Worm (Caenorhabditis elegans): Measurements from ENCODE around the gene T13C2.3.

The T13C2.3 gene

DNA sequence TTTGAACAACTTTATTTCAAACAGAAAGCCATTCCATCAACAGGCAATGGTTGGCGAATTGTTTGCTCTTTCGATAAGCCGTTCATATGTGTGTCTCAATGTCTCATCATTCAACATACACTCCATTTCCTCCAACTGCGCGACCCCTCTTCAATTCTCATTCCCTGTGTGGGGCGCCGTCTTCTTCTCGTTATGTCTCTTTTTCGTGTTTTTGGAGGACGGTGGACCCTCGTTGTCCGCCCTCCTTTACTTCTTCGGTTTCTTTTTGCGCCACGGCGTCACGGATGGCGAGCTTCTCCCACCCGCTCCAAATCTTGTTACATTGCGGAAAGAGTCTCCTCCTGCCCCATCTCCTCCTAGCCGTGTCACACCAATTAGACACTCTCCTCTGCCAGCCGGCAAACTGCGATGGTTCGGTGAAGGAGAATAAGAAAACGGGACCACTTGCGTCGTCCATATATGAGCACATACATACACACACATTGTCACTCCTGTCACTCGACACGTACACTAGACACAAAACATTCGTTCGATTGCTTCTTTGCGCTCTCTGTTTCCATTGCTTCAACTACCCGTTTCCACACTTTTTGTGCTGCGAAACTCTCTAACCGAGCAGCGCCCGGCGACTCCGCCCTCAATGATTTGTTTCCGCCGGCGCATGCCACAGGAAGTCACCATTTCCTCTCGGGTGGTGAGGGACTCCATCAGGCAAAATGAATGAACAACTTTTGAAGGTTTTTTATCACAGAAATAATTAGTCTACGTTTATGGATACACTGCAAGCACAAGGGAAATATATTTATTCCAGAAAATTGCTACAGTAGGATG is 39.2 kb downstream of the T13C2.3 start:
- peak; percentile 84 for TF ChIP-seq zfh-2 (GFP tag; conservative IDR thresholded peaks at IDR 0.05)
- TF ChIP-seq F37B4.10 (GFP tag; IDR thresholded peaks at IDR 0.05): 0 out of 2 replicates have a peak, but pooled peaks have one; percentile 76
- no peak for TF ChIP-seq D2030.7 (GFP tag; IDR thresholded peaks at IDR 0.05)
- peak; percentile 40 for TF ChIP-seq ceh-27 (GFP tag; optimal IDR thresholded peaks at IDR 0.05)
- TF ChIP-seq pbrm-1 (GFP tag; IDR thresholded peaks at IDR 0.05): 0 out of 2 replicates have a peak, but pooled peaks have one; percentile 20

- no peak for TF ChIP-seq hsf-1 (GFP tag; IDR thresholded peaks at IDR 0.05)
- no peak for TF ChIP-seq F57C9.4 (tag; optimal IDR thresholded peaks at IDR 0.05)
- TF ChIP-seq hmg-1.2 (GFP tag; IDR thresholded peaks at IDR 0.05): peak; percentile 49; the same call in 1 of the 2 replicates
- TF ChIP-seq somi-1 (GFP tag; optimal IDR thresholded peaks at IDR 0.05): no peak
- no peak for TF ChIP-seq efl-1 (GFP tag; optimal IDR thresholded peaks at IDR 0.05)
- TF ChIP-seq C17E4.6 (GFP tag; IDR thresholded peaks at IDR 0.05): no peak
- no peak for TF ChIP-seq F52B5.7 (tag; optimal IDR thresholded peaks at IDR 0.05)
- no peak for TF ChIP-seq B0019.2 (GFP tag; conservative IDR thresholded peaks at IDR 0.05)
- peak; percentile 74 for TF ChIP-seq nhr-80 (tag; optimal IDR thresholded peaks at IDR 0.05)
- TF ChIP-seq snpc-4 (GFP tag; optimal IDR thresholded peaks at IDR 0.05): no peak
- peak in 1 of 4 experiments; percentile 2 for TF ChIP-seq snpc-4 (tag; optimal IDR thresholded peaks at IDR 0.05)
- TF ChIP-seq mcd-1 (GFP tag; IDR thresholded peaks at IDR 0.05): no peak
- TF ChIP-seq egl-44 (GFP tag; IDR thresholded peaks at IDR 0.05): no peak
- TF ChIP-seq Y53G8AR.9 (GFP tag; conservative IDR thresholded peaks at IDR 0.05): no peak
- TF ChIP-seq ceh-58 (GFP tag; IDR thresholded peaks at IDR 0.05): no peak
- no peak for TF ChIP-seq Y67H2A.10 (GFP tag; conservative IDR thresholded peaks at IDR 0.05)
- TF ChIP-seq ztf-6 (GFP tag; IDR thresholded peaks at IDR 0.05): no peak
- no peak for TF ChIP-seq nhr-90 (tag; optimal IDR thresholded peaks at IDR 0.05)
- 0 out of 2 replicates have a peak, but pooled peaks have one; percentile 22 for TF ChIP-seq dox-1 (GFP tag; IDR thresholded peaks at IDR 0.05)
- TF ChIP-seq hmg-20 (GFP tag; IDR thresholded peaks at IDR 0.05): no peak
- TF ChIP-seq unc-62 (GFP tag; optimal IDR thresholded peaks at IDR 0.05): peak; percentile 79
- TF ChIP-seq cebp-1 (GFP tag; IDR thresholded peaks at IDR 0.05): no peak
- peak; percentile 62 for TF ChIP-seq cebp-1 (tag; optimal IDR thresholded peaks at IDR 0.05)
- TF ChIP-seq ccch-3 (GFP tag; optimal IDR thresholded peaks at IDR 0.05): no peak
These were observed 40.1 kb downstream of the T13C2.3 start for ce11 chrII:6829108-6829507.

DNA sequence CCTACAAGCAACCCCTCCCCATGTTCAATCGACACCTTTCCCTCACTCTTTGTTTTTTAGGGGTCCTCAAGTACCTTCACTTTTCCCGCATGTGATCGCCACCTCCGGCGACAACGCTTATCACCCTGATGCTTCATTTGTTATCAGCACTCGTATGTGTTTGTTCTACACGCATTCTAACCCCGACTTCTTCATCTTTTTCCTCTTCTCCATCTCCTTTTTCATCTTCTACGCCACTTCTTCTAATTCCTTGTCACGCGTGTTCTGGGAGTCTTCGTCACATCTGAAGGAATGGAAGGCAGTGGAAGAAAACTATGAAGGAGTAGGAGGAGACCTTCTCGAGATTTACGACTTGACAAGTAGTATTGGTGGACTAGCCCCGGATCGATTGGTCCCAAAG is 41.0 kb downstream of the T13C2.3 start:
- TF ChIP-seq gei-17 (GFP tag; optimal IDR thresholded peaks at IDR 0.05) (no peak), ama-1 (optimal IDR thresholded peaks at IDR 0.05) (no peak), ama-1 (GFP tag; optimal IDR thresholded peaks at IDR 0.05) (no peak), athp-1 (tag; optimal IDR thresholded peaks at IDR 0.05) (no peak), zfh-2 (GFP tag; conservative IDR thresholded peaks at IDR 0.05) (no peak), sptf-2 (GFP tag; optimal IDR thresholded peaks at IDR 0.05) (no peak), egl-44 (GFP tag; IDR thresholded peaks at IDR 0.05) (no peak), dox-1 (GFP tag; IDR thresholded peaks at IDR 0.05) (0 out of 2 replicates have a peak, but pooled peaks have one; percentile 18)

DNA sequence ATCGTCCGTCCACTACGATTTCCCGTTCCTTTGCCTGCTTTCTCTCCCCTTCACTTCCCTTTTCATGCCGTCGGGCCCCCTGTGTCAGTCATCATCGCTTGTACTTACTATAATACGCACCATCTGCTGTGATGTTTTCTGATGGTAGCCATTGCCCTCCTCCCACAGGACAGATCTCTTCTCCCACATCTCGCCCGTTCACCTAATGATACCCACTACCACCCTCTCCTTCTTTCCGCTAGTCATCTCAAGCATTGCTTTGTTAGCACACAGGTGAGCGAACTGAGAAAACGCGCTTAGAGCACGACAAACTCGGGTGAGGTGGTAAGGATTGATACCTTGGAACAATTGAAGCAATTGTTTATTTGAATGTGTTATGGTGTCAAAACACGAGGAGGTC is 41.9 kb downstream of the T13C2.3 start:
- TF ChIP-seq gei-17 (GFP tag; optimal IDR thresholded peaks at IDR 0.05) (no peak), madf-3 (GFP tag; IDR thresholded peaks at IDR 0.05) (0 out of 2 replicates have a peak, but pooled peaks have one; percentile 10)

Measured in whole organism, young adult.